Worm (Caenorhabditis elegans): ENCODE measurements around the gene srz-74.
"Not testable (repeated sequence)": the region's sequence is repeated elsewhere in the genome, so short reads cannot be mapped to it uniquely, and the experiment has no call there.

srz-74 gene

DNA sequence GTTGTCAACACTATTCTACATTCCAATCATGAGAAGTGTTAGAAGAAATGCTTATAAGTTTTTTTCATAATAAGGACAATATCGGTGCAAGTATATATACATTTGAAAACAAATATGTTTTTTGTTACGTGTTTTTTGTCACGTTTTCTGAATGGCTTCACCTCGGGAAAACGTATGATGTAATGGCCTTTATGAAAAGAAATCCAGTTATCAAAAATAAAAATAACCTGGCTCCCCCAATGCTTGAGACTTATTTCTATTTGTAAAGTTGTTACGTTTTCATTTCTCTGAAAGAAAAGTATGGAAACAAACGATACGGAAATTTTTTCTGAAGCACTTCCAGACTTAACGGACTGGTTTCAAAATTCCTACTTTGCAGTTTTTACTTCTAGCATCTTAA lies 30.4 kb upstream of the srz-74 start, which contains the start of gene srz-72 (continued):
- no peak for TF ChIP-seq bed-1 (GFP tag; IDR thresholded peaks at IDR 0.05)
- TF ChIP-seq F33H1.4 (GFP tag; IDR thresholded peaks at IDR 0.05): no peak
- TF ChIP-seq ceh-100 (GFP tag; IDR thresholded peaks at IDR 0.05): no peak
- no peak for TF ChIP-seq lin-35 (GFP tag; optimal IDR thresholded peaks at IDR 0.05)

DNA sequence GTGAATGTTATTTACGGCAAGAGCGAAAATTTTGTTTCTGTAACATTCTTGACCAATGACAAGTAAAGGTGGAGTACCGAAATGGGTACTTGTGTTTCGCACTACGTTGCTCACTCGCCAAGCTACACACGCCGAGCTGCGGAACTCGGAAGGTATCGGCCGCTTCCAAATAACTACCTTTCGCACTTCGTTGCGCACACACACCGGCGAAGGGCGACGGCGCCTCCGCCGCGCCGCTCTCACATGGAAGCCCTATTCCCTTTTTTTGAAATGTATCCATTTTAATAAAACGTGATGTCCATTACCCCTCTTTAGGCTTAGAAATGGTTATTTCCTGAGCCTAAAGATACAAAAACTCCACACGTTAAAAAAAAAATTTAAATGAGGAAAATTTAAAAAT lies 22.3 kb upstream of the srz-74 start:
- TF ChIP-seq attf-6 (GFP tag; IDR thresholded peaks at IDR 0.05) (peak; percentile 82; the same call in 1 of the 2 replicates), snpc-1.3 (tag; optimal IDR thresholded peaks at IDR 0.05; ENCODE audit: insufficient read depth) (no peak), snpc-4 (GFP tag; optimal IDR thresholded peaks at IDR 0.05) (no peak), snpc-4 (tag; optimal IDR thresholded peaks at IDR 0.05) (peak in 2 of 4 experiments; percentile 73 to 80), ceh-27 (GFP tag; optimal IDR thresholded peaks at IDR 0.05) (no peak), hmg-20 (GFP tag; IDR thresholded peaks at IDR 0.05) (no peak)

DNA sequence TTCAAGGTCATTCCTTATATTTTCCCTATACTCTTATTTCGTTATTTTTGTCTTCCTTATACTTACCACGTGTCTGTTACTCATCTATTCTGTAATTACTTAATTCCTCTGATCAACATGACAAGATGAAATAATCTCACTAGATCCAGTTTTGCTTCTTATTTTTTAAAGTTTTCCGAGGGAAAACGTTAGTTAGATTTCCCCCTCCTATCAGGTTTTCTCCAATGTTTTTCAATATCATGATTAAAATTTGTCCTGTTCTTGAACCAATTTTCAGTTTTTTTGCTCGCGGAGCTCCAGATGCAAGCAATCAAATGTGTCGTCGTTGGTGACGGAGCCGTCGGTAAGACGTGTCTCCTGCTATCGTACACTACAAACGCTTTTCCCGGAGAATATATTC lies 21.3 kb upstream of the srz-74 start, which contains the start of gene rac-2:
rac-2 (plus strand) TSS at position 301 of the 400 bp plus-strand sequence.
- TF ChIP-seq lin-26 (GFP tag; IDR thresholded peaks at IDR 0.05); nhr-90 (tag; optimal IDR thresholded peaks at IDR 0.05); hlh-26 (GFP tag; conservative IDR thresholded peaks at IDR 0.05): not testable (repeated sequence)

DNA sequence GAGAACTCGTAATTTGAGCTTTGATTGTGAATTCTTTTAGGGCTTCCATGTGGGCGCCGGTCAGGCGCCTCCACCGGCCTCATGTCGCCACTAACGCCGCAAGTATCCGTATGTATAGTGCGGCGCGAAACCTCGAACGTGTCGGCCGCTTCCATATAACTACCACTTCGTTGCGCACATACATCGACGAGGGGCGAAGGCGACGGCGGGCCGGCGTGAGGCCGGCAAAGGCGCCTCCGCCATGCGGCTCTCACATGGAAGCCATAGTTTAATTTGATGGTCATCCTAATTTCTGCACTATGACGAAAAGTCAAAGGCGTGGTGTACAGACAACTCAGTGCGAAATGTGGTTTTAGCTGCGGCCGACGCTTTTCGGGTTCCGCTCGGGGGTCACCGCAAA lies 19.2 kb upstream of the srz-74 start:
- TF ChIP-seq ceh-40 (GFP tag; IDR thresholded peaks at IDR 0.05): no peak
- 0 out of 2 replicates have a peak, but pooled peaks have one; percentile 40 for TF ChIP-seq ztf-28 (GFP tag; IDR thresholded peaks at IDR 0.05)
- TF ChIP-seq snpc-4 (GFP tag; optimal IDR thresholded peaks at IDR 0.05): no peak
- TF ChIP-seq snpc-4 (tag; optimal IDR thresholded peaks at IDR 0.05): peak in 1 of 4 experiments; percentile 80
- 0 out of 2 replicates have a peak, but pooled peaks have one; percentile 6 for TF ChIP-seq egrh-3 (GFP tag; IDR thresholded peaks at IDR 0.05)
- TF ChIP-seq F57A8.1 (GFP tag; optimal IDR thresholded peaks at IDR 0.05): no peak
- TF ChIP-seq lsl-1 (GFP tag; optimal IDR thresholded peaks at IDR 0.05): no peak

DNA sequence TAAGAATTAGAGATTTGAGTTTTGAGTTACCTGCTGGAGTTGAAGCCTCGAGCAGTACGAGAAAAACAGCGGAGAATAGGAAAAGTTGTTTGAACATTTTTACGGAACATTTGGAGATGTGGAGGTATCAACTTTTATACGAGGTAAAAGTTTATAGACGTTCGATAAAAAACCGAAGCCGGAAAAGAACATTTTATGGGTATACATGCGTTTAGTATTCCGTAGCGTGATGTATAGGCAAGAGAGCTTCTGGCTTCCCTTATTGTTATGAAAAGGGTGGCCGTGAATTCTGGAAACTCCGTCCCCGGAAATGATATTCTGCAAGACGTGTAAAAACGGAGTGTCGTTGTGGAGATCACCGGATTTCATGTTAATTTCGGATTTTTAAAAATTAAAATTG lies 8.8 kb upstream of the srz-74 start, which contains the start of gene K03D3.5:
K03D3.5 (minus strand) TSS at position 101 of the 400 bp plus-strand sequence.
- no peak for TF ChIP-seq nfya-2 (GFP tag; IDR thresholded peaks at IDR 0.05)
- no peak for TF ChIP-seq zfh-2 (GFP tag; conservative IDR thresholded peaks at IDR 0.05)
- no peak for TF ChIP-seq snpc-1.1 (tag; optimal IDR thresholded peaks at IDR 0.05; ENCODE audit: insufficient read depth)
- TF ChIP-seq nhr-120 (GFP tag; IDR thresholded peaks at IDR 0.05): no peak
- TF ChIP-seq F22D6.2 (tag; optimal IDR thresholded peaks at IDR 0.05): no peak
- TF ChIP-seq cebp-2 (GFP tag; IDR thresholded peaks at IDR 0.05): no peak
- TF ChIP-seq lin-54 (GFP tag; optimal IDR thresholded peaks at IDR 0.05): no peak
- TF ChIP-seq hrde-1 (tag; optimal IDR thresholded peaks at IDR 0.05; ENCODE audit: borderline replicate concordance): no peak
- TF ChIP-seq B0336.3 (GFP tag; IDR thresholded peaks at IDR 0.05): no peak
- TF ChIP-seq ceh-58 (GFP tag; IDR thresholded peaks at IDR 0.05): no peak
- no peak for TF ChIP-seq pha-4 (tag; optimal IDR thresholded peaks at IDR 0.05)
- no peak for TF ChIP-seq efl-1 (GFP tag; optimal IDR thresholded peaks at IDR 0.05)

DNA sequence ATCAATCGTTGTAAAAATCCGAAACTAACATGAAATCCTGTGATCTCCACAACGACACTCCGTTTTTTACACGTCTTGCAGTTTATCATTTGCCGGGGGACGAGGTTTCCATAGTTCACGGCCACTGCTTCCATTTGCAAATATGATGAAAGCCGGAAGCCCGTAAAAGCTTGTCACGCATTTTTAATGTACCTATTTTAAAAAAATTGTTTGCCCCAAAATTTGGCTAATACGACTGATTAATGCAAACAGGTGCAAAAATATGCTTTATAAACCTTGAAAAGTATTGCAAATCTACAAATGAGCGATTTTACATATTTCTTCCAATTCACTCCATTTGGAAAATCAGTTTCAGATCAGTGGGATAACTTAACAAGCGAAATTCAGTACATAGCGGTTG lies 8.4 kb upstream of the srz-74 start, which contains the start of gene srz-61:
srz-61 (plus strand) TSS at position 301 of the 400 bp plus-strand sequence.
- no peak for TF ChIP-seq attf-6 (GFP tag; IDR thresholded peaks at IDR 0.05)
- TF ChIP-seq unc-62 (GFP tag; optimal IDR thresholded peaks at IDR 0.05): no peak
- TF ChIP-seq lin-26 (GFP tag; IDR thresholded peaks at IDR 0.05): no peak
- TF ChIP-seq mel-28 (tag; optimal IDR thresholded peaks at IDR 0.05; ENCODE audit: borderline replicate concordance): no peak
- no peak for TF ChIP-seq ceh-91 (GFP tag; IDR thresholded peaks at IDR 0.05)
- no peak for TF ChIP-seq efl-1 (GFP tag; optimal IDR thresholded peaks at IDR 0.05)
- no peak for TF ChIP-seq C06A6.2 (GFP tag; conservative IDR thresholded peaks at IDR 0.05)
- no peak for TF ChIP-seq ztf-26 (tag; optimal IDR thresholded peaks at IDR 0.05)
- no peak for TF ChIP-seq F55B11.4 (tag; optimal IDR thresholded peaks at IDR 0.05; ENCODE audit: borderline replicate concordance, insufficient read depth)
- TF ChIP-seq madf-8 (GFP tag; conservative IDR thresholded peaks at IDR 0.05): no peak
- no peak for TF ChIP-seq ceh-100 (GFP tag; IDR thresholded peaks at IDR 0.05)
